Worm (Caenorhabditis elegans): ENCODE results near the gene atgp-1.

DNA sequence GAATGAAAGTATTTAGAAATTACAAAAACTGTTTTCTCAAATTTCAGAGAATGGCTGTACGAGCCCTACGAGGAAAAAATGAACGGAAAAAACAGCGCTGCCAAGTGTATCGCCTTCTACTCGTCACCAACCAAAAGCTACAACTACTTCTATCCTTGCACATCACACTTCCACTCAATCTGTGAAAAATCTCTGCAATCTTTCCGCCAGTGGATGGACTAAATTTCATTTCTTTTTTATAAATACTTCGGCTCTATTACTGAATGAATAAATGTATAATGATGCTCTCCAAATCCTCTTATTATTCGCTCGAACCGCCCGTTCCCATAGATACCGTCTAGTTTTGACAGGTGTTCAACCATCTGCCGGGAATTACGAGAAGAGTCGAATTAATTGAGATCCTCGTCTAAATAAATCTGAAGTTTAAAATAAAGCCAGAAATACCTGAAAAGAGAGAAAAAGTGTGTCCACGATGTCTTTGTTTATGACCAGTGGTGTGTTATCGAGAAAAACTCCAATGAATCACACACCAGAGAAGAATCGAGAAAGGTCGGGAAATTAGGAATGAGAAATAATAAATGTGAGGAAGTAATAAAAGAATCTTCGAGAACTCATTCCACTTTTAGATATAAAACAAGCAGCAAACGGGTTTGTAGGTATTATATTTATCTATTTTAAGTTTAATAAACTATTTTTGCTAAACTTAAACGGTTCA lies 8.5 kb downstream of the atgp-1 start:
- TF ChIP-seq fos-1 (tag; optimal IDR thresholded peaks at IDR 0.05) (no peak), ztf-4 (tag; optimal IDR thresholded peaks at IDR 0.05) (no peak), elt-3 (tag; optimal IDR thresholded peaks at IDR 0.05) (no peak), snpc-4 (tag; optimal IDR thresholded peaks at IDR 0.05) (no peak), blmp-1 (tag; optimal IDR thresholded peaks at IDR 0.05; ENCODE audit: insufficient read depth) (no peak), lin-13 (GFP tag; optimal IDR thresholded peaks at IDR 0.05) (no peak), nhr-77 (tag; optimal IDR thresholded peaks at IDR 0.05) (no peak), skn-1 (tag; optimal IDR thresholded peaks at IDR 0.05) (no peak), mdl-1 (tag; optimal IDR thresholded peaks at IDR 0.05) (no peak), lin-39 (tag; optimal IDR thresholded peaks at IDR 0.05) (no peak), Y55F3AM.14 (GFP tag; optimal IDR thresholded peaks at IDR 0.05) (no peak), gmeb-1 (tag; optimal IDR thresholded peaks at IDR 0.05) (no peak)
